Worm (Caenorhabditis elegans) whole organism, L1 larva: ENCODE measurements around the gene str-232.
A peak's percentile ranks its signal among the peaks of the same experiment; 100 is the strongest.

Experiments used
- C04F5.9 ChIP-seq: sonication (generic microtip); optimal IDR thresholded peaks from 2 replicates; lab custom pipeline; 2016; ENCODE audit warnings: missing genetic modification characterization, missing compliant biosample characterization
- C34B4.2 ChIP-seq: sonication (generic microtip); optimal IDR thresholded peaks from 2 replicates; lab custom pipeline; 2017; ENCODE audit warnings: mild to moderate bottlenecking, missing genetic modification characterization, missing compliant biosample characterization
- Y116A8C.19 ChIP-seq: sonication (generic microtip); optimal IDR thresholded peaks from 2 replicates; lab custom pipeline; 2016; ENCODE audit warnings: missing compliant biosample characterization, missing genetic modification characterization, borderline replicate concordance
- aha-1 ChIP-seq: fragments of 150-350 bp; optimal IDR thresholded peaks from 2 replicates; lab custom pipeline; 2014; ENCODE audit warnings: missing biosample characterization, missing genetic modification characterization
- alr-1 ChIP-seq: fragments of 200-800 bp; sonication (Bioruptor generic); optimal IDR thresholded peaks from 2 replicates; lab custom pipeline; 2018; ENCODE audit warnings: borderline replicate concordance, mild to moderate bottlenecking, missing genetic modification characterization, missing compliant biosample characterization
- aly-2 ChIP-seq: fragments of 150-350 bp; optimal IDR thresholded peaks from 2 replicates; lab custom pipeline; 2014; ENCODE audit warnings: missing biosample characterization, missing genetic modification characterization
- ama-1 ChIP-seq: fragments of 150-350 bp; optimal IDR thresholded peaks from 2 replicates; lab custom pipeline; 2014
- ceh-82 ChIP-seq, 3 experiments: fragments of 150-350 bp in 1 of 3; sonication (generic microtip) in 2 of 3; optimal IDR thresholded peaks; 2 replicates each; lab custom pipeline; 2014 to 2017; ENCODE audit warnings: missing biosample characterization in 3 of 3, missing genetic modification characterization in 3 of 3
- ceh-88 ChIP-seq: fragments of 200-800 bp; sonication (Bioruptor generic); IDR thresholded peaks from 2 replicates; pipeline ENCODE4 v1.3.6; 2022; ENCODE audit warnings: missing genetic modification characterization, missing compliant biosample characterization
- ces-1 ChIP-seq: fragments of 150-350 bp; optimal IDR thresholded peaks from 2 replicates; lab custom pipeline; 2014; ENCODE audit warnings: missing biosample characterization, missing genetic modification reagents, missing genetic modification characterization
- dpl-1 ChIP-seq, 3 experiments: fragments of 150-350 bp in 2 of 3; sonication (generic microtip) in 1 of 3; optimal IDR thresholded peaks; 2 replicates each; lab custom pipeline; 2014 to 2017; ENCODE audit warnings: missing biosample characterization in 3 of 3, missing genetic modification characterization in 3 of 3, missing genetic modification reagents in 3 of 3
- dsc-1 ChIP-seq: sonication (generic microtip); optimal IDR thresholded peaks from 2 replicates; lab custom pipeline; 2016; ENCODE audit warnings: mild to moderate bottlenecking, missing genetic modification characterization, missing compliant biosample characterization
- efl-1 ChIP-seq, 4 experiments: fragments of 150-350 bp; optimal IDR thresholded peaks in 3 of 4; peaks in 1 of 4; 1 replicate in 1 of 4; 2 replicates in 3 of 4; lab custom pipeline; 2014; ENCODE audit warnings: missing biosample characterization in 2 of 4, missing genetic modification characterization in 2 of 4, missing genetic modification reagents in 2 of 4
- egl-27 ChIP-seq, 2 experiments: fragments of 150-350 bp in 1 of 2; sonication (generic microtip); optimal IDR thresholded peaks; 3 replicates each; lab custom pipeline; 2017 to 2018; ENCODE audit warnings: missing biosample characterization in 2 of 2, missing genetic modification characterization in 2 of 2, missing genetic modification reagents in 2 of 2
- elt-2 ChIP-seq: sonication (generic microtip); optimal IDR thresholded peaks from 2 replicates; lab custom pipeline; 2016; ENCODE audit warnings: missing genetic modification characterization, mild to moderate bottlenecking, inconsistent platforms, missing compliant biosample characterization, missing genetic modification reagents
- fkh-10 ChIP-seq: sonication (generic microtip); optimal IDR thresholded peaks from 2 replicates; lab custom pipeline; 2017; ENCODE audit warnings: missing biosample characterization, missing genetic modification reagents, missing genetic modification characterization
- hlh-17 ChIP-seq: fragments of 200-800 bp; sonication (Bioruptor generic); optimal IDR thresholded peaks from 2 replicates; lab custom pipeline; 2018; ENCODE audit warnings: missing genetic modification characterization, mild to moderate bottlenecking, missing compliant biosample characterization, moderate library complexity, borderline replicate concordance
- lin-14 ChIP-seq: fragments of 200-800 bp; sonication (Bioruptor generic); optimal IDR thresholded peaks from 2 replicates; lab custom pipeline; 2018; ENCODE audit warnings: mild to moderate bottlenecking, missing genetic modification characterization, moderate library complexity, missing compliant biosample characterization
- lsy-2 ChIP-seq, 2 experiments: fragments of 150-350 bp; optimal IDR thresholded peaks; 2 replicates each; lab custom pipeline; 2014; ENCODE audit warnings: missing biosample characterization in 2 of 2, missing genetic modification characterization in 2 of 2
- mdl-1 ChIP-seq, 2 experiments: fragments of 150-350 bp; optimal IDR thresholded peaks; 2 replicates each; lab custom pipeline; 2014 to 2017; ENCODE audit warnings: missing biosample characterization in 2 of 2, missing genetic modification characterization in 2 of 2, inconsistent platforms in 1 of 2
- mef-2 ChIP-seq: fragments of 150-350 bp; optimal IDR thresholded peaks from 2 replicates; lab custom pipeline; 2014; ENCODE audit warnings: missing biosample characterization, missing genetic modification characterization
- mep-1 ChIP-seq: fragments of 150-350 bp; optimal IDR thresholded peaks from 2 replicates; lab custom pipeline; 2014; ENCODE audit warnings: missing biosample characterization, missing genetic modification characterization
- nhr-19 ChIP-seq: fragments of 200-800 bp; sonication (Bioruptor generic); conservative IDR thresholded peaks from 2 replicates; pipeline ENCODE4 v1.3.6; 2022; ENCODE audit warnings: missing genetic modification characterization, missing compliant biosample characterization
- nhr-20 ChIP-seq: sonication (generic microtip); optimal IDR thresholded peaks from 2 replicates; lab custom pipeline; 2016; ENCODE audit warnings: mild to moderate bottlenecking, missing genetic modification characterization, missing compliant biosample characterization
- nhr-237 ChIP-seq: fragments of 150-350 bp; optimal IDR thresholded peaks from 2 replicates; lab custom pipeline; 2014; ENCODE audit warnings: missing biosample characterization, missing genetic modification characterization
- nhr-47 ChIP-seq: sonication (generic microtip); optimal IDR thresholded peaks from 2 replicates; lab custom pipeline; 2016; ENCODE audit warnings: mild to moderate bottlenecking, missing genetic modification characterization, moderate library complexity, missing compliant biosample characterization
- nhr-71 ChIP-seq: sonication (generic microtip); optimal IDR thresholded peaks from 2 replicates; lab custom pipeline; 2016; ENCODE audit warnings: mild to moderate bottlenecking, missing genetic modification characterization, moderate library complexity, missing compliant biosample characterization
- nhr-76 ChIP-seq: sonication (generic microtip); optimal IDR thresholded peaks from 2 replicates; lab custom pipeline; 2017; ENCODE audit warnings: missing biosample characterization, missing genetic modification characterization
- nhr-85 ChIP-seq: sonication (generic microtip); peaks from one replicate; lab custom pipeline; 2016; ENCODE audit warnings: missing genetic modification characterization, inconsistent platforms, missing compliant biosample characterization
- nhr-90 ChIP-seq: sonication (generic microtip); optimal IDR thresholded peaks from 2 replicates; lab custom pipeline; 2016; ENCODE audit warnings: mild to moderate bottlenecking, missing genetic modification characterization, missing compliant biosample characterization; ENCODE audit not compliant: poor library complexity
- pag-3 ChIP-seq: sonication (generic microtip); optimal IDR thresholded peaks from 2 replicates; lab custom pipeline; 2017; ENCODE audit warnings: missing genetic modification characterization, mild to moderate bottlenecking, missing compliant biosample characterization, antibody characterized with exemption, borderline replicate concordance; ENCODE audit not compliant: insufficient read depth
- pqm-1 ChIP-seq: sonication (generic microtip); optimal IDR thresholded peaks from 3 replicates; lab custom pipeline; 2017; ENCODE audit warnings: missing biosample characterization, missing genetic modification characterization
- rnt-1 ChIP-seq: sonication (generic microtip); optimal IDR thresholded peaks from 2 replicates; lab custom pipeline; 2016; ENCODE audit warnings: mild to moderate bottlenecking, missing genetic modification characterization, moderate library complexity, missing compliant biosample characterization
- snpc-4 ChIP-seq: fragments of 150-350 bp; optimal IDR thresholded peaks from 2 replicates; lab custom pipeline; 2014; ENCODE audit warnings: missing biosample characterization, missing genetic modification characterization
- sup-37 ChIP-seq: fragments of 200-800 bp; sonication (Bioruptor generic); optimal IDR thresholded peaks from 2 replicates; lab custom pipeline; 2018; ENCODE audit warnings: mild to moderate bottlenecking, missing genetic modification characterization, missing compliant biosample characterization
- tlp-1 ChIP-seq: fragments of 150-350 bp; optimal IDR thresholded peaks from 2 replicates; lab custom pipeline; 2014; ENCODE audit warnings: missing biosample characterization, missing genetic modification characterization
- unc-130 ChIP-seq: fragments of 150-350 bp; optimal IDR thresholded peaks from 2 replicates; lab custom pipeline; 2017; ENCODE audit warnings: missing biosample characterization, missing genetic modification characterization, inconsistent platforms
- unc-30 ChIP-seq: sonication (generic microtip); optimal IDR thresholded peaks from 2 replicates; lab custom pipeline; 2017; ENCODE audit warnings: missing biosample characterization, missing genetic modification characterization
- unc-62 ChIP-seq: fragments of 150-350 bp; optimal IDR thresholded peaks from 2 replicates; lab custom pipeline; 2014; ENCODE audit warnings: missing biosample characterization, missing genetic modification reagents, missing genetic modification characterization
- unc-86 ChIP-seq: sonication (generic microtip); optimal IDR thresholded peaks from 2 replicates; lab custom pipeline; 2016; ENCODE audit warnings: missing genetic modification characterization, missing compliant biosample characterization
- xbp-1 ChIP-seq: sonication (generic microtip); optimal IDR thresholded peaks from 2 replicates; lab custom pipeline; 2016; ENCODE audit warnings: missing genetic modification characterization, missing compliant biosample characterization
- ztf-11 ChIP-seq, 2 experiments: sonication (generic microtip); optimal IDR thresholded peaks; 2 replicates each; lab custom pipeline; 2016 to 2017; ENCODE audit warnings: missing genetic modification characterization in 2 of 2, missing biosample characterization in 1 of 2, missing compliant biosample characterization in 1 of 2
- ztf-4 ChIP-seq: fragments of 150-350 bp; optimal IDR thresholded peaks from 2 replicates; lab custom pipeline; 2014; ENCODE audit warnings: missing biosample characterization, missing genetic modification characterization

The str-232 gene

DNA sequence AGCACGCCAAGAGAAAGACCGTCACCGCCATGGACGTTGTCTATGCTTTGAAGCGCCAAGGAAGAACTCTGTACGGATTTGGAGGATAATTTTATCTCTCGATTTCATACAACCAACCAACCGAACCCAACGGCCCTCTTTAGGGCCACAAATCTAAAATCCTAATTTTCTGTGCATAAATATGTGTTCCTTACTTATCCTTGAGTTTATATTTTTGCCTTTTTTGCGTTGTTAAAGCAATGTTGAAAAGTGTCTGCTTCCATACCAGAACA, 27.1 kb upstream of the str-232 start:
- TF ChIP-seq mef-2 (no peak), unc-130 (tag; lab: Kevin White, UChicago) (no peak), C04F5.9 (no peak), alr-1 (tag; lab: Kevin White, UChicago) (no peak), egl-27 (tag; optimal IDR thresholded peaks at IDR 0.05; lab: Kevin White, UChicago) (no peak), ama-1 (lab: Kevin White, UChicago) (no peak), ceh-82 (tag; optimal IDR thresholded peaks at IDR 0.05; lab: Kevin White, UChicago) (no peak), sup-37 (GFP tag; lab: Kevin White, UChicago) (no peak), Y116A8C.19 (no peak), nhr-19 (GFP tag; lab: Robert Waterston, UW) (no peak), unc-30 (tag; lab: Kevin White, UChicago) (no peak)

- TF ChIP-seq nhr-85 (peak; percentile 74), nhr-47 (tag; lab: Kevin White, UChicago) (peak; percentile 11), ztf-11 (tag; optimal IDR thresholded peaks at IDR 0.05; lab: Kevin White, UChicago) (peak in 1 of 2 experiments; percentile 63), lin-14 (GFP tag; lab: Kevin White, UChicago) (peak; percentile 11)
These were observed 26.6 kb upstream of the str-232 start, which contains the start of the genes his-2 and his-1 for ce11 chrV:16041925-16042742. his-2 (minus strand) TSS chrV:16042283. his-1 (plus strand) TSS chrV:16042520.

DNA sequence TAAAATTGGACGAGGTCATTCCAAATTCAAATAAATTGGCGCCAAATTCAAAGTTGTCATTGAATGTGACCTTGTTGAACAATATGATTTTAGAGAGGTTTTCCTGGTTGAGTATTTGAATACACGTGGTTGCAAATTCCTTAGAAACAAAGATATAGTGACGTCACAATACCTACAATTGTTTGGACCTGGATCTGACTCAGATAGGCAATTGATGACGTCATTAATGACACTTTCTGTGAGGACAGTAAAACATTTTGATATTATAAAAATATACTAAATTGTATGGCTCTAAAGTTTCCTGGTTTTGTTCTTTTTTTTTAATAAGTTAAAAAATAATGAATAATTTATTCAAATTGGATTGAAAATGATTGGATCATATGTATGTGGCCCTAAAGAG, 25.9 kb upstream of the str-232 start:
- TF ChIP-seq xbp-1 (tag; lab: Kevin White, UChicago) (peak; percentile 23), unc-130 (tag; lab: Kevin White, UChicago) (no peak), unc-86 (tag; lab: Kevin White, UChicago) (no peak), elt-2 (no peak), mep-1 (peak; percentile 1), nhr-237 (tag; lab: Kevin White, UChicago) (no peak), unc-30 (tag; lab: Kevin White, UChicago) (no peak), rnt-1 (tag; lab: Kevin White, UChicago) (no peak), unc-62 (GFP tag; lab: Kevin White, UChicago) (no peak), mef-2 (no peak), aly-2 (tag; lab: Kevin White, UChicago) (no peak), nhr-47 (tag; lab: Kevin White, UChicago) (no peak), nhr-20 (tag; lab: Kevin White, UChicago) (no peak), hlh-17 (GFP tag; lab: Kevin White, UChicago) (no peak), ztf-4 (no peak), nhr-85 (peak; percentile 80), nhr-76 (tag; lab: Kevin White, UChicago) (no peak), aha-1 (tag; lab: Kevin White, UChicago) (no peak), efl-1 (optimal IDR thresholded peaks at IDR 0.05; lab: Kevin White, UChicago) (peak in 1 of 2 experiments; percentile 10), efl-1 (GFP tag; optimal IDR thresholded peaks at IDR 0.05 in 1 of 2; lab: Kevin White, UChicago) (no peak), tlp-1 (no peak), nhr-71 (peak; percentile 23), dsc-1 (no peak), fkh-10 (no peak), pag-3 (tag; lab: Kevin White, UChicago) (no peak), ces-1 (no peak), mdl-1 (tag; optimal IDR thresholded peaks at IDR 0.05; lab: Kevin White, UChicago) (no peak), ceh-88 (no peak), pqm-1 (no peak), ztf-11 (tag; optimal IDR thresholded peaks at IDR 0.05; lab: Kevin White, UChicago) (no peak), snpc-4 (tag; lab: Kevin White, UChicago) (no peak), lin-14 (GFP tag; lab: Kevin White, UChicago) (peak; percentile 3), C34B4.2 (tag; lab: Kevin White, UChicago) (no peak), dpl-1 (GFP tag; optimal IDR thresholded peaks at IDR 0.05; lab: Kevin White, UChicago) (peak; percentile 18 to 35 (median 19)), lsy-2 (tag; optimal IDR thresholded peaks at IDR 0.05; lab: Kevin White, UChicago) (peak in 1 of 2 experiments; percentile 19), nhr-90 (tag; lab: Kevin White, UChicago) (peak; percentile 2)
